Worm (Caenorhabditis elegans): ENCODE measurements around the gene F40G12.6.

Gene F40G12.6

ce11 chrV:14267326-14267942, 5.5 kb downstream of the F40G12.6 start (continued):
- TF ChIP-seq hsf-1 (GFP tag; IDR thresholded peaks at IDR 0.05) (peak; percentile 59; the same call in 1 of the 2 replicates), B0035.1 (tag; optimal IDR thresholded peaks at IDR 0.05) (no peak), ZK185.1 (tag; optimal IDR thresholded peaks at IDR 0.05; ENCODE audit: poor library complexity, severe bottlenecking) (no peak), ceh-27 (GFP tag; optimal IDR thresholded peaks at IDR 0.05) (no peak), B0336.3 (GFP tag; IDR thresholded peaks at IDR 0.05) (no peak), C06A6.2 (GFP tag; conservative IDR thresholded peaks at IDR 0.05) (no peak), madf-6 (GFP tag; IDR thresholded peaks at IDR 0.05) (peak; percentile 72), Y53F4B.3 (GFP tag; IDR thresholded peaks at IDR 0.05) (no peak), zfh-2 (GFP tag; conservative IDR thresholded peaks at IDR 0.05) (no peak), atf-7 (tag; optimal IDR thresholded peaks at IDR 0.05) (no peak), attf-6 (GFP tag; IDR thresholded peaks at IDR 0.05) (peak; percentile 73), attf-5 (GFP tag; optimal IDR thresholded peaks at IDR 0.05) (no peak), hlh-26 (GFP tag; conservative IDR thresholded peaks at IDR 0.05) (no peak), efl-1 (GFP tag; optimal IDR thresholded peaks at IDR 0.05) (no peak), mcd-1 (GFP tag; IDR thresholded peaks at IDR 0.05) (no peak), hlh-12 (tag; optimal IDR thresholded peaks at IDR 0.05) (no peak), madf-3 (GFP tag; IDR thresholded peaks at IDR 0.05) (no peak), die-1 (tag; optimal IDR thresholded peaks at IDR 0.05) (peak; percentile 4), F57A8.1 (GFP tag; optimal IDR thresholded peaks at IDR 0.05) (no peak), egl-44 (GFP tag; IDR thresholded peaks at IDR 0.05) (no peak), repo-1 (tag; optimal IDR thresholded peaks at IDR 0.05) (no peak), ztf-26 (tag; optimal IDR thresholded peaks at IDR 0.05) (no peak), nhr-179 (tag; optimal IDR thresholded peaks at IDR 0.05) (no peak), rec-8 (tag; optimal IDR thresholded peaks at IDR 0.05) (no peak), D2030.7 (GFP tag; IDR thresholded peaks at IDR 0.05) (peak; percentile 81), F49E8.2 (tag; optimal IDR thresholded peaks at IDR 0.05; ENCODE audit: insufficient read depth) (peak; percentile 23), athp-1 (tag; optimal IDR thresholded peaks at IDR 0.05) (no peak), tbp1 (GFP tag; optimal IDR thresholded peaks at IDR 0.05) (peak; percentile 23), ceh-79 (tag; optimal IDR thresholded peaks at IDR 0.05) (no peak), fkh-3 (tag; optimal IDR thresholded peaks at IDR 0.05) (no peak), dox-1 (GFP tag; IDR thresholded peaks at IDR 0.05) (no peak; the same call in 1 of the 2 replicates), tbx-9 (tag; optimal IDR thresholded peaks at IDR 0.05; ENCODE audit: borderline replicate concordance) (no peak), mxl-1 (tag; optimal IDR thresholded peaks at IDR 0.05) (no peak), sdz-38 (tag; optimal IDR thresholded peaks at IDR 0.05) (no peak), ama-1 (optimal IDR thresholded peaks at IDR 0.05) (no peak), ama-1 (GFP tag; optimal IDR thresholded peaks at IDR 0.05) (no peak), nhr-80 (tag; optimal IDR thresholded peaks at IDR 0.05) (no peak), dpl-1 (GFP tag; optimal IDR thresholded peaks at IDR 0.05) (no peak), F10E7.11 (tag; optimal IDR thresholded peaks at IDR 0.05) (no peak), Y67H2A.10 (GFP tag; conservative IDR thresholded peaks at IDR 0.05) (no peak), madf-10 (tag; optimal IDR thresholded peaks at IDR 0.05) (no peak), ceh-40 (GFP tag; IDR thresholded peaks at IDR 0.05) (no peak), snpc-4 (GFP tag; optimal IDR thresholded peaks at IDR 0.05) (peak; percentile 92), snpc-4 (tag; optimal IDR thresholded peaks at IDR 0.05) (peak; percentile 82 to 96 (median 93)), Y56A3A.18 (GFP tag; IDR thresholded peaks at IDR 0.05) (no peak), mel-28 (tag; optimal IDR thresholded peaks at IDR 0.05; ENCODE audit: borderline replicate concordance) (no peak), T07F8.4 (tag; optimal IDR thresholded peaks at IDR 0.05) (no peak), ztf-28 (GFP tag; IDR thresholded peaks at IDR 0.05) (0 out of 2 replicates have a peak, but pooled peaks have one; percentile 5), attf-3 (GFP tag; conservative IDR thresholded peaks at IDR 0.05) (no peak), lin-26 (GFP tag; IDR thresholded peaks at IDR 0.05) (0 out of 2 replicates have a peak, but pooled peaks have one; percentile 38)
